Worm (Caenorhabditis elegans) whole organism, young adult: ENCODE results near the gene wdr-37.
A peak's percentile ranks its signal among the peaks of the same experiment; 100 is the strongest.

Experiments used
- B0019.2 ChIP-seq: fragments of 200-800 bp; sonication (Bioruptor generic); conservative IDR thresholded peaks from 2 replicates; pipeline ENCODE4 v1.3.6; 2022; ENCODE audit warnings: missing genetic modification reagents, missing genetic modification characterization, missing compliant biosample characterization
- D2030.7 ChIP-seq: fragments of 200-800 bp; sonication (Bioruptor generic); IDR thresholded peaks from 2 replicates; pipeline ENCODE4 v1.3.6; 2022; ENCODE audit warnings: missing genetic modification reagents, missing genetic modification characterization, missing compliant biosample characterization
- F23B12.7 ChIP-seq: sonication (generic microtip); optimal IDR thresholded peaks from 2 replicates; lab custom pipeline; 2017; ENCODE audit warnings: missing genetic modification characterization, mild to moderate bottlenecking, missing compliant biosample characterization, antibody characterized with exemption, moderate library complexity; ENCODE audit not compliant: insufficient read depth
- F33H1.4 ChIP-seq: fragments of 200-800 bp; sonication (Bioruptor generic); IDR thresholded peaks from 2 replicates; pipeline ENCODE4 v1.3.6; 2022; ENCODE audit warnings: missing genetic modification reagents, missing genetic modification characterization, missing compliant biosample characterization
- F49E8.2 ChIP-seq: sonication (generic microtip); optimal IDR thresholded peaks from 3 replicates; lab custom pipeline; 2017; ENCODE audit warnings: missing genetic modification characterization, mild to moderate bottlenecking, missing compliant biosample characterization, antibody characterized with exemption, moderate library complexity; ENCODE audit not compliant: insufficient read depth
- F57A8.1 ChIP-seq: fragments of 200-800 bp; sonication (Bioruptor generic); optimal IDR thresholded peaks from 2 replicates; lab custom pipeline; 2018; ENCODE audit warnings: mild to moderate bottlenecking, missing genetic modification characterization, moderate library complexity, missing compliant biosample characterization
- T07F8.4 ChIP-seq: sonication (generic microtip); optimal IDR thresholded peaks from 2 replicates; lab custom pipeline; 2016; ENCODE audit warnings: mild to moderate bottlenecking, missing genetic modification characterization, moderate library complexity, missing compliant biosample characterization
- T26A5.8 ChIP-seq: sonication (generic microtip); optimal IDR thresholded peaks from 2 replicates; lab custom pipeline; 2016; ENCODE audit warnings: missing genetic modification characterization, missing compliant biosample characterization
- Y53G8AR.9 ChIP-seq: fragments of 200-800 bp; sonication (Bioruptor generic); conservative IDR thresholded peaks from 2 replicates; pipeline ENCODE4 v1.3.6; 2022; ENCODE audit warnings: missing genetic modification reagents, missing genetic modification characterization, missing compliant biosample characterization
- Y95B8A.8 ChIP-seq: fragments of 200-800 bp; sonication (Bioruptor generic); IDR thresholded peaks from 2 replicates; pipeline ENCODE4 v1.3.6; 2022; ENCODE audit warnings: missing genetic modification reagents, missing genetic modification characterization, missing compliant biosample characterization
- akir-1 ChIP-seq: fragments of 200-800 bp; sonication (Bioruptor generic); optimal IDR thresholded peaks from 2 replicates; lab custom pipeline; 2018; ENCODE audit warnings: mild to moderate bottlenecking, missing genetic modification characterization, moderate library complexity, missing compliant biosample characterization
- aptf-2 ChIP-seq: fragments of 200-800 bp; sonication (Bioruptor generic); conservative IDR thresholded peaks from 2 replicates; pipeline ENCODE4 v1.3.6; 2022; ENCODE audit warnings: missing genetic modification reagents, missing genetic modification characterization, missing compliant biosample characterization
- bed-1 ChIP-seq: fragments of 200-800 bp; sonication (Bioruptor generic); IDR thresholded peaks from 2 replicates; pipeline ENCODE4 v1.3.6; 2022; ENCODE audit warnings: missing genetic modification reagents, missing genetic modification characterization, missing compliant biosample characterization
- cebp-1 ChIP-seq, 2 experiments: fragments of 200-800 bp in 1 of 2; sonication (Bioruptor generic) in 1 of 2; sonication (generic microtip) in 1 of 2; IDR thresholded peaks in 1 of 2; optimal IDR thresholded peaks in 1 of 2; 2 replicates each; pipeline versions ENCODE4 v1.3.6 to Lab custom; 2017 to 2022; ENCODE audit warnings: missing compliant biosample characterization in 2 of 2, missing genetic modification characterization in 2 of 2, mild to moderate bottlenecking in 1 of 2, missing genetic modification reagents in 1 of 2, moderate library complexity in 1 of 2
- cebp-2 ChIP-seq: fragments of 200-800 bp; sonication (Bioruptor generic); IDR thresholded peaks from 2 replicates; pipeline ENCODE4 v1.3.6; 2022; ENCODE audit warnings: missing genetic modification characterization, missing compliant biosample characterization
- ceh-100 ChIP-seq: fragments of 200-800 bp; sonication (Bioruptor generic); IDR thresholded peaks from 2 replicates; pipeline ENCODE4 v1.3.6; 2022; ENCODE audit warnings: missing genetic modification reagents, missing genetic modification characterization, missing compliant biosample characterization
- ceh-91 ChIP-seq: fragments of 200-800 bp; sonication (Bioruptor generic); IDR thresholded peaks from 2 replicates; pipeline ENCODE4 v1.3.6; 2022; ENCODE audit warnings: missing genetic modification reagents, missing genetic modification characterization, missing compliant biosample characterization
- dpl-1 ChIP-seq: fragments of 150-350 bp; optimal IDR thresholded peaks from 2 replicates; lab custom pipeline; 2014; ENCODE audit warnings: missing biosample characterization, missing genetic modification reagents, missing genetic modification characterization
- efl-1 ChIP-seq: fragments of 150-350 bp; optimal IDR thresholded peaks from 2 replicates; lab custom pipeline; 2014; ENCODE audit warnings: missing biosample characterization, missing genetic modification reagents, missing genetic modification characterization
- egl-44 ChIP-seq: fragments of 200-800 bp; sonication (Bioruptor generic); IDR thresholded peaks from 2 replicates; pipeline ENCODE4 v1.3.6; 2022; ENCODE audit warnings: missing genetic modification reagents, missing genetic modification characterization, missing compliant biosample characterization
- hmg-1.2 ChIP-seq: fragments of 200-800 bp; sonication (Bioruptor generic); IDR thresholded peaks from 2 replicates; pipeline ENCODE4 v1.3.6; 2022; ENCODE audit warnings: missing genetic modification reagents, missing genetic modification characterization, missing compliant biosample characterization
- lin-40 ChIP-seq: sonication (generic microtip); optimal IDR thresholded peaks from 2 replicates; lab custom pipeline; 2016; ENCODE audit warnings: missing genetic modification characterization, mild to moderate bottlenecking, missing compliant biosample characterization, missing genotype, missing genetic modification reagents
- lin-54 ChIP-seq: fragments of 200-800 bp; sonication (Bioruptor generic); optimal IDR thresholded peaks from 2 replicates; lab custom pipeline; 2018; ENCODE audit warnings: mild to moderate bottlenecking, missing genetic modification characterization, missing compliant biosample characterization
- lsl-1 ChIP-seq: fragments of 200-800 bp; sonication (Bioruptor generic); optimal IDR thresholded peaks from 2 replicates; lab custom pipeline; 2018; ENCODE audit warnings: mild to moderate bottlenecking, missing genetic modification characterization, moderate library complexity, missing compliant biosample characterization
- madf-6 ChIP-seq: fragments of 200-800 bp; sonication (Bioruptor generic); IDR thresholded peaks from 2 replicates; pipeline ENCODE4 v1.3.6; 2022; ENCODE audit warnings: missing genetic modification reagents, missing genetic modification characterization, missing compliant biosample characterization
- madf-8 ChIP-seq: fragments of 200-800 bp; sonication (Bioruptor generic); conservative IDR thresholded peaks from 2 replicates; pipeline ENCODE4 v1.3.6; 2022; ENCODE audit warnings: missing genetic modification reagents, missing genetic modification characterization, missing compliant biosample characterization
- nfyb-1 ChIP-seq: fragments of 200-800 bp; sonication (Bioruptor generic); IDR thresholded peaks from 2 replicates; pipeline ENCODE4 v1.3.6; 2022; ENCODE audit warnings: missing genetic modification reagents, missing genetic modification characterization, missing compliant biosample characterization
- nhr-80 ChIP-seq: sonication (generic microtip); optimal IDR thresholded peaks from 2 replicates; lab custom pipeline; 2016; ENCODE audit warnings: missing genetic modification characterization, missing compliant biosample characterization
- pha-4 ChIP-seq: fragments of 150-350 bp; sonication (generic microtip); optimal IDR thresholded peaks from 2 replicates; lab custom pipeline; 2014; ENCODE audit warnings: missing biosample characterization, missing genetic modification reagents, missing genetic modification characterization
- repo-1 ChIP-seq: sonication (generic microtip); optimal IDR thresholded peaks from 2 replicates; lab custom pipeline; 2017; ENCODE audit warnings: mild to moderate bottlenecking, missing genetic modification characterization, missing compliant biosample characterization
- rpc-1 ChIP-seq, 2 experiments: fragments of 150-350 bp in 1 of 2; sonication (generic microtip) in 1 of 2; optimal IDR thresholded peaks; 2 replicates each; lab custom pipeline; 2014 to 2018; ENCODE audit warnings: missing biosample characterization in 1 of 2, missing genetic modification characterization in 1 of 2, missing genetic modification reagents in 1 of 2, missing genotype in 1 of 2
- sdz-38 ChIP-seq: sonication (generic microtip); optimal IDR thresholded peaks from 2 replicates; lab custom pipeline; 2016; ENCODE audit warnings: missing genotype, missing genetic modification characterization, missing compliant biosample characterization
- snpc-1.3 ChIP-seq: sonication (generic microtip); optimal IDR thresholded peaks from 2 replicates; lab custom pipeline; 2017; ENCODE audit warnings: missing genetic modification characterization, mild to moderate bottlenecking, missing compliant biosample characterization, antibody characterized with exemption, moderate library complexity, missing genotype, missing genetic modification reagents; ENCODE audit not compliant: insufficient read depth
- snpc-4 ChIP-seq, 5 experiments: fragments of 150-350 bp in 1 of 5; sonication (generic microtip) in 4 of 5; optimal IDR thresholded peaks; 2 replicates each; lab custom pipeline; 2014 to 2018; ENCODE audit warnings: missing genetic modification characterization in 5 of 5, missing biosample characterization in 3 of 5, antibody characterized with exemption in 2 of 5, mild to moderate bottlenecking in 2 of 5, missing compliant biosample characterization in 2 of 5, missing genotype in 2 of 5, moderate library complexity in 2 of 5, missing genetic modification reagents in 1 of 5
- tbp1 ChIP-seq: fragments of 200-800 bp; sonication (Bioruptor generic); optimal IDR thresholded peaks from 2 replicates; lab custom pipeline; 2018; ENCODE audit warnings: mild to moderate bottlenecking, missing genetic modification characterization, missing compliant biosample characterization
- zim-3 ChIP-seq: sonication (generic microtip); optimal IDR thresholded peaks from 2 replicates; lab custom pipeline; 2017; ENCODE audit warnings: mild to moderate bottlenecking, missing genetic modification characterization, moderate library complexity, missing compliant biosample characterization
- ztf-25 ChIP-seq: fragments of 200-800 bp; sonication (Bioruptor generic); IDR thresholded peaks from 2 replicates; pipeline ENCODE4 v1.3.6; 2022; ENCODE audit warnings: missing genetic modification reagents, missing genetic modification characterization, missing compliant biosample characterization
- ztf-6 ChIP-seq: fragments of 200-800 bp; sonication (Bioruptor generic); IDR thresholded peaks from 2 replicates; pipeline ENCODE4 v1.3.6; 2022; ENCODE audit warnings: missing genetic modification reagents, missing genetic modification characterization, missing compliant biosample characterization

Gene wdr-37

DNA sequence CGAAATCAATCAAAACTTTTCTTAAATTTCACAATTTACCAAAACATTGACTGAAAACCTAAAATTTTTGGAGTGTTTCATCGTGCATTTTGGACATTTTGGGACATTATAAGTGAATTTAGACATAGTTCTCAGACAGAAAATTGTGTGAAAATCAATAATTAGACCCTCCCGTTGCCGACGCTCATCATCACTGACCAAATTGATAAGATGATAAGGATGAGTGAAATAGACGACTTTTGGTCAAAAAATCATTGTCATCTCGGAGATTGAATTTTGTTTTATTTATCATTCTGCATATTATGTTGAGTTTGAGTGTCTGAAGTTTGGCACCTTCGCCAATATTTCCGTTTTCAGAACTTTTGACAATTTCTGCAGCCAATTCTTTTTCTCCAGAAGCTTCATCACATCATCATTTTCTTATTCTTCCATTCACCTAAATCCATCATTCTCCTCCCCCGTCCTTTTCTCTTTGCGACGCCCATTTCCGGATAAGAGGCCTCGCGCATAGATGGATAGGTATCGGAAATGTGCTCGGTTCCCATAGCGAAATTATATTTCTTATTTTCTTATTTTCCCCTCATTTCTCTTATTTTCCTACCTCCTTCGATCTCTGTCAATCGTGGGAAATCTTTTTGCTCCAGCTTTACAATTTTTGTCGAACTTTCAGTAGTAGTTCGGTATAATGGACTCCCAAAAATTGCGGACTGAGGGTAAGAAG lies 11.9 kb upstream of the wdr-37 start, which contains the start of gene bas-1:
TSS of gene bas-1 (plus strand) at position 671 of the 721 bp plus-strand sequence.
- TF ChIP-seq nhr-80 (tag; lab: Kevin White, UChicago) (peak; percentile 50), akir-1 (GFP tag; lab: Kevin White, UChicago) (no peak)
- TF ChIP-seq, all 124 proteins: peak for 1

DNA sequence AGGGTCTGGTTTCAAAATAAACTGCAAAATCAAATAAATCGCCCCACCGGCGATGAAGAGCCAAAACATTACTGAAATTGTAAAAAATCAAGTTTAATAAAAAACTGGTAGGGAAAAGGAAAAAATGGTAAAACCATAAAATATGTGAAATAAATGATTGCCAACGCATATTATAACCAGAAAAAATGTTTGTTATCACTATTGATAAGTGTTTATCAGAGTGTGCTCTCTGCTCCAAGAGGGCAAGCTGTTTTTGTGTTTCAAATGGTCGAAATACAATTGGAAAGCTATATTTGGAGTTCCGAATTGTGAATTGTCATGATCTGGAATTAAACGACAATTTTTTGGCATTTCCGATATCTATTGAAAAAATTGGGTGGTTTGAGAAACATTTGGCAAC lies 10.4 kb upstream of the wdr-37 start, which contains the start of gene C05D2.8:
TSS of gene C05D2.8 (minus strand) at position 71 of the 400 bp plus-strand sequence.
- peak; percentile 65 for TF ChIP-seq nhr-80 (tag; lab: Kevin White, UChicago)
- TF ChIP-seq F23B12.7 (tag; lab: Kevin White, UChicago), result no peak

DNA sequence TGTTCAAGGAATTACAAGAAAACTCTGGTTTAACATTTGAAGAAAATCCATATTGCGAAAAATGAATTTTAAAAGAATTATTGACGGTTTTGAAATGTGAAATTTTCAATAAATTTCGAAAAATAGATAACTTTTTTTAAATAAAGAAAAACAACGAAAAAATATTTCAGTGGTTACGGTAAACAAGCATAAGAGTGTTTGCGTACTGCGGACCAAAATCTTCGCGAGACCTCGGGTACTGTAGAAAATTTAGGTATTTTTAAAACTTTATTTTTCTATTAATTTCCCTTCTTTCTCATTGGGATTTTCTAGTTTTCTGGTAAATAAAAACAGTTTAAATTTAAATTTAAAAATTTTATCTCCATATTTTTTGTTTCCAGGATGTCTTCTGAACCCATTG lies 4.2 kb upstream of the wdr-37 start, which contains the start of gene xnd-1:
TSS of gene xnd-1 (plus strand) at position 381 of the 400 bp plus-strand sequence.
- TF ChIP-seq ceh-91 (GFP tag; lab: Robert Waterston, UW) (peak; percentile 52), T26A5.8 (no peak), efl-1 (GFP tag; lab: Kevin White, UChicago) (peak; percentile 41), madf-8 (0 out of 2 replicates have a peak, but pooled peaks have one; percentile 36), bed-1 (GFP tag; lab: Robert Waterston, UW) (no peak), tbp1 (GFP tag; lab: Kevin White, UChicago) (no peak), F49E8.2 (tag; lab: Kevin White, UChicago) (peak; percentile 48), T07F8.4 (tag; lab: Kevin White, UChicago) (no peak), D2030.7 (GFP tag; lab: Robert Waterston, UW) (peak; percentile 43; the same call in 1 of the 2 replicates), cebp-1 (GFP tag; IDR thresholded peaks at IDR 0.05; lab: Robert Waterston, UW) (no peak), cebp-1 (tag; optimal IDR thresholded peaks at IDR 0.05; lab: Kevin White, UChicago) (no peak), Y53G8AR.9 (GFP tag; lab: Robert Waterston, UW) (no peak), repo-1 (tag; lab: Kevin White, UChicago) (no peak), Y95B8A.8 (no peak), lin-54 (GFP tag; lab: Kevin White, UChicago) (peak; percentile 46), madf-6 (peak; percentile 69), lsl-1 (GFP tag; lab: Kevin White, UChicago) (peak; percentile 95), F33H1.4 (GFP tag; lab: Robert Waterston, UW) (peak; percentile 82), nfyb-1 (GFP tag; lab: Robert Waterston, UW) (no peak), F57A8.1 (GFP tag; lab: Kevin White, UChicago) (no peak), B0019.2 (GFP tag; lab: Robert Waterston, UW) (peak; percentile 54; the same call in 1 of the 2 replicates), cebp-2 (no peak), egl-44 (GFP tag; lab: Robert Waterston, UW) (no peak), sdz-38 (no peak), snpc-1.3 (peak; percentile 57), pha-4 (tag; lab: Kevin White, UChicago) (no peak), dpl-1 (GFP tag; lab: Kevin White, UChicago) (peak; percentile 19)

DNA sequence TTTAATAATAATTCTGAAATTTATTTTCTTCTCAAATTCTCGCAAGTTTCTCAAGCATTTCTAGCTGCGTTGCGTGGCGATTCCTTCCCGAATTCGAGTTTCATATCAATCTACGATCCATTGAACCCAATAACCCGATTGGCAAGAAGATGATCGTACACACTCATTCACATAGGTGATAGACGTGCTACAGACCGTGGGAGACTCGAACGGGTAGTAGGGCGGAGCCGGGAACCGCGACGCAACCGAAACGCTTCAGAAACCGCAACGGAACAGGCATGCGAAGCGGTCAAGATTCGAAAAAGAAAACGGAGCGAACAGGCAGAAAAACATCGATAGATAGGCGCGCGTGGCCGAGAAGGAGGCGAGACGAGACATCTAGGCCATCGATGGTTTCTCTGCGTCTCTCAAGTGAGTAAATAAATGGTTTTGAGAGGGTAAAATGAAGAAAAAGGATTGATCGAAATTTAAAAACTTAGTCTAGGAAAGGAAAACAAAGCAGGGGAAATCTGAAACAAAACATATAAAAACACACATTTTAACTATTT lies 3.7 kb upstream of the wdr-37 start, which contains the start of gene madf-11:
TSS of gene madf-11 (minus strand) at position 51 of the 548 bp plus-strand sequence.
- TF ChIP-seq ceh-100 (GFP tag; lab: Robert Waterston, UW) (peak; percentile 19; the same call in 1 of the 2 replicates), F57A8.1 (GFP tag; lab: Kevin White, UChicago) (no peak), aptf-2 (GFP tag; lab: Robert Waterston, UW) (peak; percentile 45; the same call in 1 of the 2 replicates), madf-6 (no peak), snpc-4 (GFP tag; optimal IDR thresholded peaks at IDR 0.05; lab: Kevin White, UChicago) (no peak), snpc-4 (tag; optimal IDR thresholded peaks at IDR 0.05; lab: Kevin White, UChicago) (peak in 2 of 4 experiments; percentile 18 to 33), ztf-25 (no peak; the same call in 1 of the 2 replicates), ztf-6 (no peak), Y53G8AR.9 (GFP tag; lab: Robert Waterston, UW) (0 out of 2 replicates have a peak, but pooled peaks have one; percentile 42), efl-1 (GFP tag; lab: Kevin White, UChicago) (no peak), rpc-1 (optimal IDR thresholded peaks at IDR 0.05; lab: Kevin White, UChicago) (no peak), rpc-1 (tag; optimal IDR thresholded peaks at IDR 0.05; lab: Kevin White, UChicago) (no peak), zim-3 (tag; lab: Kevin White, UChicago) (no peak), lin-40 (tag; lab: Kevin White, UChicago) (peak; percentile 39), F23B12.7 (tag; lab: Kevin White, UChicago) (no peak), hmg-1.2 (peak; percentile 57; the same call in 1 of the 2 replicates)
